Fruit fly (Drosophila melanogaster): ENCODE data around the gene rept.

rept gene

dm6 chr3L:19260278-19260803, 5.2 kb downstream of the rept start, which contains the start of gene nes (continued):
- TF ChIP-seq CG32772 (GFP tag; IDR thresholded peaks at IDR 0.05) (no peak), BtbVII (GFP tag; optimal IDR thresholded peaks at IDR 0.05) (no peak), CG18619 (GFP tag; optimal IDR thresholded peaks at IDR 0.05) (no peak), pfk (GFP tag; optimal IDR thresholded peaks at IDR 0.05) (no peak), eve (GFP tag; optimal IDR thresholded peaks at IDR 0.05) (no peak), CG14710 (tag; optimal IDR thresholded peaks at IDR 0.05) (peak; percentile 6), CG4707 (GFP tag; optimal IDR thresholded peaks at IDR 0.05) (no peak), NC2α (GFP tag; optimal IDR thresholded peaks at IDR 0.05) (no peak), CG11504 (tag; optimal IDR thresholded peaks at IDR 0.05) (no peak), CG12299 (tag; optimal IDR thresholded peaks at IDR 0.05) (peak; percentile 6), repo (GFP tag; optimal IDR thresholded peaks at IDR 0.05) (no peak), CG18764 (GFP tag; optimal IDR thresholded peaks at IDR 0.05) (no peak), CG8924 (tag; optimal IDR thresholded peaks at IDR 0.05) (peak; percentile 23), mld (GFP tag; IDR thresholded peaks at IDR 0.05; ENCODE audit: partially characterized antibody) (no peak), CG6272 (GFP tag; IDR thresholded peaks at IDR 0.05) (0 out of 2 replicates have a peak, but pooled peaks have one; percentile 25), scrt (GFP tag; optimal IDR thresholded peaks at IDR 0.05) (no peak), CG13775 (GFP tag; optimal IDR thresholded peaks at IDR 0.05) (no peak), vvl (GFP tag; IDR thresholded peaks at IDR 0.05) (peak; percentile 36), insv (GFP tag; optimal IDR thresholded peaks at IDR 0.05) (no peak), CG1529 (GFP tag; optimal IDR thresholded peaks at IDR 0.05) (no peak), CG13296 (GFP tag; optimal IDR thresholded peaks at IDR 0.05) (no peak), tap (tag; optimal IDR thresholded peaks at IDR 0.05) (no peak), CG11398 (GFP tag; optimal IDR thresholded peaks at IDR 0.05) (no peak), CG4328 (GFP tag; optimal IDR thresholded peaks at IDR 0.05) (no peak), CG9817 (tag; optimal IDR thresholded peaks at IDR 0.05) (peak; percentile 13), CG42726 (GFP tag; IDR thresholded peaks at IDR 0.05; ENCODE audit: partially characterized antibody) (no peak), shn (GFP tag; optimal IDR thresholded peaks at IDR 0.05) (no peak), CG10147 (GFP tag; optimal IDR thresholded peaks at IDR 0.05) (peak; percentile 37), Oaz (GFP tag; IDR thresholded peaks at IDR 0.05) (no peak), CG31441 (GFP tag; IDR thresholded peaks at IDR 0.05) (no peak), vfl (GFP tag; optimal IDR thresholded peaks at IDR 0.05) (no peak), Doc2 (GFP tag; IDR thresholded peaks at IDR 0.05) (no peak), emc (GFP tag; optimal IDR thresholded peaks at IDR 0.05) (no peak), CG3726 (GFP tag; IDR thresholded peaks at IDR 0.05) (no peak), usp (GFP tag; optimal IDR thresholded peaks at IDR 0.05) (no peak), cad (GFP tag; optimal IDR thresholded peaks at IDR 0.05) (no peak), cwo (GFP tag; optimal IDR thresholded peaks at IDR 0.05) (peak; percentile 56), Atf6 (GFP tag; IDR thresholded peaks at IDR 0.05) (peak; percentile 50; the same call in 1 of the 2 replicates), CG34422 (GFP tag; IDR thresholded peaks at IDR 0.05) (peak; percentile 8; the same call in 1 of the 3 replicates), CG33557 (GFP tag; optimal IDR thresholded peaks at IDR 0.05) (no peak), CG10366 (GFP tag; IDR thresholded peaks at IDR 0.05) (no peak), hth (optimal IDR thresholded peaks at IDR 0.05) (no peak), bsh (GFP tag; optimal IDR thresholded peaks at IDR 0.05) (no peak), HLH3B (GFP tag; IDR thresholded peaks at IDR 0.05) (no peak), jing (GFP tag; optimal IDR thresholded peaks at IDR 0.05) (no peak), CG10565 (GFP tag; optimal IDR thresholded peaks at IDR 0.05) (no peak), tna (GFP tag; IDR thresholded peaks at IDR 0.05; ENCODE audit: partially characterized antibody) (no peak), pros (GFP tag; optimal IDR thresholded peaks at IDR 0.05) (no peak), CG6654 (GFP tag; optimal IDR thresholded peaks at IDR 0.05) (no peak), lilli (GFP tag; optimal IDR thresholded peaks at IDR 0.05) (no peak), CG2712 (tag; optimal IDR thresholded peaks at IDR 0.05) (no peak)

All from whole organism, embryonic.